Fruit fly (Drosophila melanogaster) whole organism, embryonic: ENCODE data around the gene CG10064.

Experiments used
- CG10209 ChIP-seq: fragments of 200-800 bp; sonication (Bioruptor generic); optimal IDR thresholded peaks from 3 replicates; lab custom pipeline; 2017; ENCODE audit warnings: missing biosample characterization, mild to moderate bottlenecking, missing genetic modification characterization, missing genetic modification reagents
- CG10267 ChIP-seq: fragments of 200-800 bp; sonication (Bioruptor generic); optimal IDR thresholded peaks from 2 replicates; lab custom pipeline; 2018; ENCODE audit warnings: missing biosample characterization, mild to moderate bottlenecking, missing genetic modification characterization, moderate library complexity
- CG10462 ChIP-seq: fragments of 200-800 bp; sonication (Bioruptor generic); optimal IDR thresholded peaks from 2 replicates; lab custom pipeline; 2016; ENCODE audit warnings: missing biosample characterization, missing genetic modification characterization
- CG11398 ChIP-seq: fragments of 200-800 bp; sonication (Bioruptor generic); optimal IDR thresholded peaks from 2 replicates; lab custom pipeline; 2016; ENCODE audit warnings: missing biosample characterization, missing genetic modification characterization
- CG12391 ChIP-seq: fragments of 200-800 bp; sonication (Bioruptor generic); optimal IDR thresholded peaks from 3 replicates; lab custom pipeline; 2018; ENCODE audit warnings: missing biosample characterization, mild to moderate bottlenecking, missing genetic modification characterization, moderate library complexity
- CG12744 ChIP-seq: fragments of 200-800 bp; sonication (Bioruptor generic); optimal IDR thresholded peaks from 2 replicates; lab custom pipeline; 2016; ENCODE audit warnings: missing biosample characterization, missing genetic modification characterization
- CG13287 ChIP-seq: fragments of 200-800 bp; sonication (Bioruptor generic); IDR thresholded peaks from 2 replicates; pipeline ENCODE4 v1.3.6; 2022; ENCODE audit warnings: missing biosample characterization, missing genetic modification characterization; ENCODE audit not compliant: partially characterized antibody
- CG13624 ChIP-seq: fragments of 200-800 bp; sonication (Bioruptor generic); optimal IDR thresholded peaks from 2 replicates; lab custom pipeline; 2016; ENCODE audit warnings: missing biosample characterization, missing genetic modification characterization
- CG15269 ChIP-seq: fragments of 200-800 bp; sonication (Bioruptor generic); optimal IDR thresholded peaks from 2 replicates; lab custom pipeline; 2018; ENCODE audit warnings: missing biosample characterization, mild to moderate bottlenecking, missing genetic modification characterization, moderate library complexity
- CG18619 ChIP-seq: fragments of 200-800 bp; sonication (Bioruptor generic); optimal IDR thresholded peaks from 3 replicates; lab custom pipeline; 2017; ENCODE audit warnings: missing biosample characterization, mild to moderate bottlenecking, missing genetic modification characterization
- CG30403 ChIP-seq: fragments of 200-800 bp; sonication (Bioruptor generic); optimal IDR thresholded peaks from 3 replicates; lab custom pipeline; 2016; ENCODE audit warnings: missing biosample characterization, missing genetic modification characterization
- CG3163 ChIP-seq: fragments of 200-800 bp; sonication (Bioruptor generic); optimal IDR thresholded peaks from 3 replicates; lab custom pipeline; 2016; ENCODE audit warnings: missing biosample characterization, missing genetic modification characterization
- CG3838 ChIP-seq: fragments of 200-800 bp; sonication (Bioruptor generic); optimal IDR thresholded peaks from 3 replicates; lab custom pipeline; 2016; ENCODE audit warnings: missing biosample characterization, missing genetic modification characterization
- CG4282 ChIP-seq: fragments of 200-800 bp; sonication (Bioruptor generic); optimal IDR thresholded peaks from 2 replicates; lab custom pipeline; 2016; ENCODE audit warnings: missing biosample characterization, missing genetic modification characterization
- CG6254 ChIP-seq: fragments of 200-800 bp; sonication (Bioruptor generic); optimal IDR thresholded peaks from 3 replicates; lab custom pipeline; 2017; ENCODE audit warnings: mild to moderate bottlenecking, missing biosample characterization, missing genetic modification reagents, missing genetic modification characterization
- CG8281 ChIP-seq: fragments of 200-800 bp; sonication (Bioruptor generic); optimal IDR thresholded peaks from 2 replicates; lab custom pipeline; 2018; ENCODE audit warnings: missing biosample characterization, mild to moderate bottlenecking, missing genetic modification characterization, moderate library complexity
- CG8359 ChIP-seq: fragments of 200-800 bp; sonication (Bioruptor generic); optimal IDR thresholded peaks from 2 replicates; lab custom pipeline; 2017; ENCODE audit warnings: missing biosample characterization, mild to moderate bottlenecking, missing genetic modification characterization, borderline replicate concordance
- CG9609 ChIP-seq: fragments of 200-800 bp; sonication (Bioruptor generic); optimal IDR thresholded peaks from 3 replicates; lab custom pipeline; 2016; ENCODE audit warnings: missing biosample characterization, missing genetic modification characterization
- CG9932 ChIP-seq: fragments of 200-800 bp; sonication (Bioruptor generic); IDR thresholded peaks from 2 replicates; pipeline ENCODE4 v1.3.6; 2022; ENCODE audit warnings: missing biosample characterization, missing genetic modification characterization
- Chrac-16 ChIP-seq: fragments of 200-800 bp; sonication (Bioruptor generic); optimal IDR thresholded peaks from 3 replicates; lab custom pipeline; 2016; ENCODE audit warnings: missing biosample characterization, missing genetic modification characterization
- CkIIα-i1 ChIP-seq: fragments of 200-800 bp; sonication (Bioruptor generic); IDR thresholded peaks from 2 replicates; pipeline ENCODE4 v1.3.6; 2022; ENCODE audit warnings: missing biosample characterization, missing genetic modification characterization
- Dfd ChIP-seq, 2 experiments: fragments of >200 bp; optimal IDR thresholded peaks; 2 replicates each; lab custom pipeline; 2017; ENCODE audit warnings: missing biosample characterization in 2 of 2, missing genetic modification characterization in 2 of 2
- Doc2 ChIP-seq: fragments of 200-800 bp; sonication (Bioruptor generic); IDR thresholded peaks from 2 replicates; pipeline ENCODE4 v1.3.6; 2022; ENCODE audit warnings: missing biosample characterization, missing genetic modification characterization
- Dref ChIP-seq: fragments of 200-800 bp; sonication (Bioruptor generic); IDR thresholded peaks from 2 replicates; pipeline ENCODE4 v1.3.6; 2022; ENCODE audit warnings: missing biosample characterization, missing genetic modification characterization
- E2f2 ChIP-seq: fragments of 200-800 bp; sonication (Bioruptor generic); IDR thresholded peaks from 2 replicates; pipeline ENCODE4 v1.3.6; 2022; ENCODE audit warnings: missing biosample characterization, missing genetic modification characterization
- Elba2 ChIP-seq: fragments of 200-800 bp; sonication (Bioruptor generic); optimal IDR thresholded peaks from 3 replicates; lab custom pipeline; 2016; ENCODE audit warnings: missing biosample characterization, missing genetic modification characterization
- HLH3B ChIP-seq: fragments of 200-800 bp; sonication (Bioruptor generic); IDR thresholded peaks from 2 replicates; pipeline ENCODE4 v1.3.6; 2022; ENCODE audit warnings: missing biosample characterization, missing genetic modification characterization
- Mes4 ChIP-seq: fragments of 200-800 bp; sonication (Bioruptor generic); optimal IDR thresholded peaks from 2 replicates; lab custom pipeline; 2016; ENCODE audit warnings: missing biosample characterization, missing genetic modification characterization
- Nf-YA ChIP-seq: fragments of 200-800 bp; sonication (Bioruptor generic); IDR thresholded peaks from 2 replicates; pipeline ENCODE4 v1.3.6; 2022; ENCODE audit warnings: missing biosample characterization, missing genetic modification characterization
- Nf-YC ChIP-seq: fragments of 200-800 bp; optimal IDR thresholded peaks from 3 replicates; lab custom pipeline; 2019; ENCODE audit warnings: missing biosample characterization, mild to moderate bottlenecking, missing genetic modification characterization, moderate library complexity
- Stat92E ChIP-seq, 3 experiments: fragments of >200 bp in 2 of 3; fragments of 200-800 bp in 1 of 3; sonication (Bioruptor generic) in 1 of 3; optimal IDR thresholded peaks; 2 replicates each; lab custom pipeline; 2017 to 2019; ENCODE audit warnings: missing biosample characterization in 3 of 3, missing genetic modification characterization in 3 of 3, mild to moderate bottlenecking in 1 of 3, moderate library complexity in 1 of 3
- TFAM ChIP-seq: fragments of 200-800 bp; sonication (Bioruptor generic); optimal IDR thresholded peaks from 2 replicates; lab custom pipeline; 2017; ENCODE audit warnings: missing biosample characterization, missing genetic modification characterization, inconsistent platforms
- al ChIP-seq: fragments of 200-800 bp; sonication (Bioruptor generic); IDR thresholded peaks from 2 replicates; pipeline ENCODE4 v1.3.6; 2022; ENCODE audit warnings: missing biosample characterization, missing genetic modification characterization
- cad ChIP-seq: fragments of >200 bp; optimal IDR thresholded peaks from 2 replicates; lab custom pipeline; 2017; ENCODE audit warnings: missing biosample characterization, missing genetic modification characterization
- caup ChIP-seq: fragments of 200-800 bp; sonication (Bioruptor generic); optimal IDR thresholded peaks from 3 replicates; lab custom pipeline; 2017; ENCODE audit warnings: missing biosample characterization, mild to moderate bottlenecking, missing genetic modification characterization, moderate library complexity; ENCODE audit not compliant: severe bottlenecking
- chif ChIP-seq, 2 experiments: fragments of 200-800 bp; sonication (Bioruptor generic); optimal IDR thresholded peaks; 3 replicates each; lab custom pipeline; 2016; ENCODE audit warnings: missing biosample characterization in 2 of 2, missing genetic modification characterization in 2 of 2
- chm ChIP-seq: fragments of 200-800 bp; sonication (Bioruptor generic); IDR thresholded peaks from 2 replicates; pipeline ENCODE4 v1.3.6; 2022; ENCODE audit warnings: missing biosample characterization, missing genetic modification characterization
- dan ChIP-seq: fragments of 200-800 bp; sonication (Bioruptor generic); IDR thresholded peaks from 2 replicates; pipeline ENCODE4 v1.3.6; 2022; ENCODE audit warnings: missing biosample characterization, missing genetic modification characterization
- dm ChIP-seq: fragments of 200-800 bp; sonication (Bioruptor generic); optimal IDR thresholded peaks from 3 replicates; lab custom pipeline; 2016; ENCODE audit warnings: missing biosample characterization, missing genetic modification characterization
- dmrt99B ChIP-seq: fragments of 200-800 bp; sonication (Bioruptor generic); optimal IDR thresholded peaks from 2 replicates; lab custom pipeline; 2018; ENCODE audit warnings: missing biosample characterization, mild to moderate bottlenecking, missing genetic modification characterization, moderate library complexity
- eve ChIP-seq, 2 experiments: fragments of >200 bp; optimal IDR thresholded peaks; 2 replicates each; lab custom pipeline; 2017; ENCODE audit warnings: missing biosample characterization in 2 of 2, missing genetic modification characterization in 2 of 2
- ewg ChIP-seq: fragments of 200-800 bp; sonication (Bioruptor generic); optimal IDR thresholded peaks from 3 replicates; lab custom pipeline; 2017; ENCODE audit warnings: mild to moderate bottlenecking, missing biosample characterization, missing genetic modification reagents, missing genetic modification characterization
- exex ChIP-seq: fragments of 200-800 bp; sonication (Bioruptor generic); optimal IDR thresholded peaks from 4 replicates; lab custom pipeline; 2018; ENCODE audit warnings: missing biosample characterization, mild to moderate bottlenecking, missing genetic modification characterization, moderate library complexity
- gcm ChIP-seq: fragments of 200-800 bp; sonication (Bioruptor generic); optimal IDR thresholded peaks from 2 replicates; lab custom pipeline; 2019; ENCODE audit warnings: missing biosample characterization, mild to moderate bottlenecking, missing genetic modification characterization, moderate library complexity
- kni ChIP-seq: fragments of 200-800 bp; sonication (Bioruptor generic); optimal IDR thresholded peaks from 3 replicates; lab custom pipeline; 2017; ENCODE audit warnings: mild to moderate bottlenecking, missing biosample characterization, missing genetic modification reagents, missing genetic modification characterization
- lola ChIP-seq, 3 experiments: fragments of >200 bp in 2 of 3; fragments of 200-800 bp in 1 of 3; sonication (Bioruptor generic) in 1 of 3; optimal IDR thresholded peaks; 2 replicates each; lab custom pipeline; 2017 to 2019; ENCODE audit warnings: missing biosample characterization in 3 of 3, missing genetic modification characterization in 3 of 3, mild to moderate bottlenecking in 1 of 3, moderate library complexity in 1 of 3
- nerfin-1 ChIP-seq: fragments of 200-800 bp; sonication (Bioruptor generic); optimal IDR thresholded peaks from 3 replicates; lab custom pipeline; 2019; ENCODE audit warnings: missing biosample characterization, mild to moderate bottlenecking, missing genetic modification characterization, moderate library complexity
- odd ChIP-seq: fragments of 200-800 bp; sonication (Bioruptor generic); optimal IDR thresholded peaks from 2 replicates; lab custom pipeline; 2017; ENCODE audit warnings: missing biosample characterization, mild to moderate bottlenecking, missing genetic modification characterization
- pum ChIP-seq: fragments of 200-800 bp; sonication (Bioruptor generic); optimal IDR thresholded peaks from 2 replicates; lab custom pipeline; 2016; ENCODE audit warnings: missing biosample characterization, missing genetic modification characterization
- sens ChIP-seq: fragments of 200-800 bp; sonication (Bioruptor generic); peaks from one replicate; lab custom pipeline; 2016; ENCODE audit warnings: missing biosample characterization, missing genetic modification characterization
- sob ChIP-seq: fragments of 200-800 bp; sonication (Bioruptor generic); IDR thresholded peaks from 2 replicates; pipeline ENCODE4 v1.3.6; 2022; ENCODE audit warnings: missing biosample characterization, missing genetic modification characterization
- vvl ChIP-seq: fragments of 200-800 bp; sonication (Bioruptor generic); IDR thresholded peaks from 2 replicates; pipeline ENCODE4 v1.3.6; 2022; ENCODE audit warnings: missing biosample characterization, missing genetic modification characterization

CG10064 gene

dm6 chr3L:6996907-6997306 lies 29.2 kb upstream of the CG10064 start (continued):
- no peak for TF ChIP-seq al (GFP tag; lab: Robert Waterston, UW)
- no peak for TF ChIP-seq Stat92E (GFP tag; optimal IDR thresholded peaks at IDR 0.05; lab: Kevin White, UChicago)
- no peak for TF ChIP-seq CG13624 (GFP tag; lab: Kevin White, UChicago)
- no peak for TF ChIP-seq pum
- no peak for TF ChIP-seq nerfin-1 (tag; lab: Kevin White, UChicago)
- TF ChIP-seq gcm (GFP tag; lab: Kevin White, UChicago): no peak
- TF ChIP-seq CG10267 (tag; lab: Kevin White, UChicago): no peak
- no peak for TF ChIP-seq Dref
- TF ChIP-seq dmrt99B (tag; lab: Kevin White, UChicago): peak; percentile 52
- TF ChIP-seq CG9609 (GFP tag; lab: Kevin White, UChicago): no peak
- TF ChIP-seq Elba2 (GFP tag; lab: Kevin White, UChicago): no peak
- TF ChIP-seq CG13287 (GFP tag; lab: Robert Waterston, UW): no peak
- no peak for TF ChIP-seq exex (tag; lab: Kevin White, UChicago)
- TF ChIP-seq CG11398 (GFP tag; lab: Kevin White, UChicago): no peak
- TF ChIP-seq caup (GFP tag; lab: Kevin White, UChicago): no peak
- TF ChIP-seq vvl (GFP tag; lab: Robert Waterston, UW): peak; percentile 14; the same call in 1 of the 2 replicates
- TF ChIP-seq Dfd (GFP tag; optimal IDR thresholded peaks at IDR 0.05; lab: Kevin White, UChicago): no peak
- no peak for TF ChIP-seq lola (GFP tag; optimal IDR thresholded peaks at IDR 0.05; lab: Kevin White, UChicago)
- TF ChIP-seq odd (GFP tag; lab: Kevin White, UChicago): no peak
- TF ChIP-seq CG30403 (GFP tag; lab: Kevin White, UChicago): peak; percentile 5
- no peak for TF ChIP-seq dm (GFP tag; lab: Kevin White, UChicago)
- no peak for TF ChIP-seq chm (GFP tag; lab: Robert Waterston, UW)
- no peak for TF ChIP-seq CG8359 (GFP tag; lab: Kevin White, UChicago)
- peak; percentile 7 for TF ChIP-seq CG10209
- no peak for TF ChIP-seq sob
- TF ChIP-seq CG8281 (tag; lab: Kevin White, UChicago): no peak
- no peak for TF ChIP-seq Nf-YC (tag; lab: Kevin White, UChicago)
- TF ChIP-seq cad (GFP tag; lab: Kevin White, UChicago): no peak
- no peak for TF ChIP-seq Mes4 (GFP tag; lab: Kevin White, UChicago)
- TF ChIP-seq CG6254 (GFP tag; lab: Kevin White, UChicago): no peak
- TF ChIP-seq TFAM (GFP tag; lab: Kevin White, UChicago): no peak
- no peak for TF ChIP-seq CG18619 (GFP tag; lab: Kevin White, UChicago)
- TF ChIP-seq E2f2: no peak
- TF ChIP-seq dan (GFP tag; lab: Robert Waterston, UW): no peak
- peak; percentile 26 for TF ChIP-seq CG15269 (tag; lab: Kevin White, UChicago)
- no peak for TF ChIP-seq chif (GFP tag; optimal IDR thresholded peaks at IDR 0.05; lab: Kevin White, UChicago)
- TF ChIP-seq CG10462 (GFP tag; lab: Kevin White, UChicago): no peak
- TF ChIP-seq sens (GFP tag; lab: Kevin White, UChicago): peak; percentile 80
- no peak for TF ChIP-seq CG4282 (GFP tag; lab: Kevin White, UChicago)
- TF ChIP-seq Nf-YA (GFP tag; lab: Robert Waterston, UW): no peak
- TF ChIP-seq ewg (GFP tag; lab: Kevin White, UChicago): no peak
- TF ChIP-seq eve (GFP tag; optimal IDR thresholded peaks at IDR 0.05; lab: Kevin White, UChicago): no peak
- no peak for TF ChIP-seq CkIIα-i1
- TF ChIP-seq CG9932 (GFP tag; lab: Robert Waterston, UW): no peak
- TF ChIP-seq Chrac-16 (GFP tag; lab: Kevin White, UChicago): no peak
- TF ChIP-seq Doc2 (GFP tag; lab: Robert Waterston, UW): no peak
- peak; percentile 16 for TF ChIP-seq CG12391
- TF ChIP-seq CG12744 (GFP tag; lab: Kevin White, UChicago): no peak
- TF ChIP-seq HLH3B (GFP tag; lab: Robert Waterston, UW): 0 out of 2 replicates have a peak, but pooled peaks have one; percentile 29
- TF ChIP-seq CG3163: no peak
- TF ChIP-seq CG3838: no peak
- no peak for TF ChIP-seq kni
